Fruit fly (Drosophila melanogaster): Measurements from ENCODE around the gene CG34057.

Gene CG34057

dm6 chr3L:908508-909162, 11.5 kb downstream of the CG34057 start, which contains the start of gene nerfin-1:
Gene nerfin-1 (plus strand): TSS chr3L:909112.
- TF ChIP-seq Sp1 (GFP tag; optimal IDR thresholded peaks at IDR 0.05) = peak; percentile 35
- TF ChIP-seq psq (GFP tag; optimal IDR thresholded peaks at IDR 0.05) = peak; percentile 13
- TF ChIP-seq Hr78 (GFP tag; optimal IDR thresholded peaks at IDR 0.05) = no peak
- no peak for TF ChIP-seq jim (GFP tag; optimal IDR thresholded peaks at IDR 0.05)
- TF ChIP-seq N (GFP tag; optimal IDR thresholded peaks at IDR 0.05) = no peak
- no peak for TF ChIP-seq h (GFP tag; optimal IDR thresholded peaks at IDR 0.05)
- TF ChIP-seq Rel (GFP tag; optimal IDR thresholded peaks at IDR 0.05) = no peak
- TF ChIP-seq Rel (tag; optimal IDR thresholded peaks at IDR 0.05) = no peak
- peak; percentile 1 for TF ChIP-seq dmrt93B (GFP tag; optimal IDR thresholded peaks at IDR 0.05)
- TF ChIP-seq Dif (GFP tag; optimal IDR thresholded peaks at IDR 0.05; ENCODE audit: partially characterized antibody) = no peak
- TF ChIP-seq Myc (optimal IDR thresholded peaks at IDR 0.05) = no peak
- no peak for TF ChIP-seq sv (GFP tag; optimal IDR thresholded peaks at IDR 0.05)
- no peak for TF ChIP-seq lola (GFP tag; optimal IDR thresholded peaks at IDR 0.05)
- TF ChIP-seq rgr (GFP tag; optimal IDR thresholded peaks at IDR 0.05) = no peak
- no peak for TF ChIP-seq CG32264 (GFP tag; optimal IDR thresholded peaks at IDR 0.05)
- TF ChIP-seq sage (GFP tag; optimal IDR thresholded peaks at IDR 0.05) = no peak
- peak; percentile 31 for TF ChIP-seq ey (GFP tag; optimal IDR thresholded peaks at IDR 0.05)
- peak; percentile 17 for TF ChIP-seq HLH106 (tag; optimal IDR thresholded peaks at IDR 0.05)
- TF ChIP-seq Hr83 (GFP tag; optimal IDR thresholded peaks at IDR 0.05; ENCODE audit: poor library complexity, severe bottlenecking) = no peak
- TF ChIP-seq Vsx2 (GFP tag; optimal IDR thresholded peaks at IDR 0.05; ENCODE audit: partially characterized antibody) = no peak
- TF ChIP-seq OdsH (GFP tag; optimal IDR thresholded peaks at IDR 0.05) = no peak
- TF ChIP-seq usp (GFP tag; optimal IDR thresholded peaks at IDR 0.05) = no peak
- no peak for TF ChIP-seq Abd-B (GFP tag; optimal IDR thresholded peaks at IDR 0.05)
- TF ChIP-seq br (GFP tag; optimal IDR thresholded peaks at IDR 0.05) = no peak
- TF ChIP-seq foxo (GFP tag; optimal IDR thresholded peaks at IDR 0.05) = peak in 1 of 2 experiments; percentile 5
- no peak for TF ChIP-seq Jra (GFP tag; optimal IDR thresholded peaks at IDR 0.05)

DNA sequence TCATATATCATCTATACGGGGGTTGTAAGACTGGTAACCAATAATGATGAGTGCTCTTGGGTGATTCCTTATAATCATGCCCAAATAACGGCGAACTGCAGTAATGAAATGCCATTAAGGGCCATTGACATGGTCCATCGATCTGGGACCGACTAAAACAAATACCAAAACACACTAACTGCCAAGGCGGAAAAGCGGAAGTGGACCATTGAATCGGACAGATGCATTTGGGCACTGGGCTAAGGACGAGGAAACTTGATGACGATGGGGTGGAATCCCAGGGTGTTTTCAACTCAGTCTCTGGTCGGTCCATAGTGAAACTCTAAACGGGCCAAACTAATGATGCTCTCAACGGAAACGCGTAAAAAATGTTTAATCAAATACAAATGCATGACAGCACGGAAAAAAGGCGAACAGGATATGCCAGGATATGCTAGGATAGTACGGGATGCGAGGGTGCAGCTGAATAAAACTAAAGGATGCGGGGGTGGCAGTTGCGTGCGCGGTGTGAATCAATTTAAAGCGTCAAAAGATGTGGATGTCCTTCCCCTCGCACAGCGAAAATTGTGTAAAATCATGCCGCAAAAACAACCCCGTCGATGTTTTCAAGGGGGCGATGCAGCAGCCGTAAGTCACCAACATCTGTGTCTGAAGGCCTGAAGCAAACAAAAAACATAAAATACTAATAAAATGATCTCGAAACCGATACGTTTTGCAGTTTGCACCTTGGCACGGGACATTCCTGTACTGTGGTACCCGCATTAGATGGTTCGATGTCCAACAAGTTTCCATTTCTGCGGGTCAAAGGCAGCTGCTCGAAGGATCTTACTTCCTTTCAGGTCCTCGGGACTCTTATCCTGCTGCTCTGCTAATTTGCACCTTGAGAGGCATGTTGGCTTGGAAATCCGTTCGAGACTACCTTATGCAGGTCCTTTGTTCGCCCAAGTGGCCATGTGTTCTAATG, 15.5 kb downstream of the CG34057 start:
- TF ChIP-seq Jra (GFP tag; optimal IDR thresholded peaks at IDR 0.05) = no peak
- no peak for TF ChIP-seq Sp1 (GFP tag; optimal IDR thresholded peaks at IDR 0.05)
- TF ChIP-seq OdsH (GFP tag; optimal IDR thresholded peaks at IDR 0.05) = no peak
- no peak for TF ChIP-seq Hr83 (GFP tag; optimal IDR thresholded peaks at IDR 0.05; ENCODE audit: poor library complexity, severe bottlenecking)
- TF ChIP-seq woc (GFP tag; optimal IDR thresholded peaks at IDR 0.05) = no peak
- no peak for TF ChIP-seq brk (GFP tag; optimal IDR thresholded peaks at IDR 0.05)
- no peak for TF ChIP-seq tai (GFP tag; optimal IDR thresholded peaks at IDR 0.05)
- no peak for TF ChIP-seq Mio (GFP tag; optimal IDR thresholded peaks at IDR 0.05)
- no peak for TF ChIP-seq Vsx2 (GFP tag; optimal IDR thresholded peaks at IDR 0.05; ENCODE audit: partially characterized antibody)
- TF ChIP-seq dsf (GFP tag; optimal IDR thresholded peaks at IDR 0.05; ENCODE audit: borderline replicate concordance) = no peak
- TF ChIP-seq foxo (GFP tag; optimal IDR thresholded peaks at IDR 0.05) = no peak
- TF ChIP-seq Myc (optimal IDR thresholded peaks at IDR 0.05) = no peak
- no peak for TF ChIP-seq CrebA (GFP tag; optimal IDR thresholded peaks at IDR 0.05; ENCODE audit: borderline replicate concordance)
- TF ChIP-seq h (GFP tag; optimal IDR thresholded peaks at IDR 0.05) = no peak
- TF ChIP-seq Dfd (GFP tag; optimal IDR thresholded peaks at IDR 0.05) = no peak
- TF ChIP-seq fru (GFP tag; optimal IDR thresholded peaks at IDR 0.05) = no peak
- TF ChIP-seq CG9705 (GFP tag; optimal IDR thresholded peaks at IDR 0.05) = no peak
- no peak for TF ChIP-seq CG32264 (GFP tag; optimal IDR thresholded peaks at IDR 0.05)
- no peak for TF ChIP-seq GATAd (GFP tag; optimal IDR thresholded peaks at IDR 0.05)

- TF ChIP-seq Hr83 (GFP tag; optimal IDR thresholded peaks at IDR 0.05; ENCODE audit: poor library complexity, severe bottlenecking) (no peak), jim (GFP tag; optimal IDR thresholded peaks at IDR 0.05) (no peak), Mio (GFP tag; optimal IDR thresholded peaks at IDR 0.05) (no peak), GATAd (GFP tag; optimal IDR thresholded peaks at IDR 0.05) (no peak), Sp1 (GFP tag; optimal IDR thresholded peaks at IDR 0.05) (no peak), dsf (GFP tag; optimal IDR thresholded peaks at IDR 0.05; ENCODE audit: borderline replicate concordance) (no peak), ey (GFP tag; optimal IDR thresholded peaks at IDR 0.05) (no peak), woc (GFP tag; optimal IDR thresholded peaks at IDR 0.05) (no peak)
Measured at dm6 chr3L:913682-914081, 16.5 kb downstream of the CG34057 start, which contains the start of gene Glut1. Gene Glut1 (plus strand): TSS chr3L:914074.

Data from whole organism, wandering third instar larva.